Fruit fly (Drosophila melanogaster): Measurements from ENCODE around the gene CG9588.

The CG9588 gene

DNA sequence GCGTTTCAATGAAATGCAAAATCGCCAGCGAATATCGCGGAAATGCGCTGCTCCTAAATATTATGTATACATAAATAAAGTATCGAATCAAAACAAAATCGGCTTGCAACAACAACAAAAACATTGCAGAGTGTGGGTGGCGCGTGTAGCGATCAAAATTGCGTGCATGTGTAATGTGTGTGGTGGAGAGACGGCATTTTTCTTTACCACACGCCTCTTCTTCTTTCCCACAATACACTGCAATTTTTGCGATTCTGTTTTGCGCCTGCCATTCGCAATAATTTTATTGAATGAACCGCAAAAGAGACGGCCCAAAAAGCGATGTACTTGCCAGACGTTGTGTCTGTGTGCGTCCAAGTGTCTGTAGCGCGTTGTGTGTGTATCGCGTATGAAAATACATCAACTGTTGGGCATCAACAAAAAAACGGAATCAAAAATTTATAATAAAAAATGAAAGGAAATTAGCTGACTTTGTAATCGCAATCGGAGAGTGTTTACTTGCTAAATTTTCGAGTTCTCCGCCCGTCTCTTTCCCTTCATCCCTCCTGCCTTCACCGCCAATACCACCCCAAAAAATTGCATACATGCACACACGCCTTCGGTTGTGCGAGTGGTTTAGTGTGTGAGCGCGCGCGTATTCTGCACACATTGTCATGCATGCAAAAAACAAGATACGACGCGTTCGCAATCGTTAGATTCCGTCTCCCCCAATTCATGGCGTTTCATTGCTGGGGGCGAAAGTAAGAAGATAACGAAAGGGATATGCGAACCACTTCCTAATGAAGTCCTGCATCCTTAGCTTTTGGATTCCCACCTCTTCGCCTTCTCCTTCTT lies 8.3 kb upstream of the CG9588 start:
- peak; percentile 44 for TF ChIP-seq psq (optimal IDR thresholded peaks at IDR 0.05)
- TF ChIP-seq pan (optimal IDR thresholded peaks at IDR 0.05): no peak

- TF ChIP-seq Dll (optimal IDR thresholded peaks at IDR 0.05): peak; percentile 94
- TF ChIP-seq EcR (GFP tag; optimal IDR thresholded peaks at IDR 0.05): no peak
- TF ChIP-seq CG8478 (optimal IDR thresholded peaks at IDR 0.05): peak; percentile 7
Measured at dm6 chr3R:13683624-13684568, 7.4 kb upstream of the CG9588 start, which contains the start of gene flfl. Gene flfl, plus strand, starts transcription at chr3R:13683921.

dm6 chr3R:13682994-13683623 lies 6.6 kb upstream of the CG9588 start:
- TF ChIP-seq Dll (optimal IDR thresholded peaks at IDR 0.05): no peak
- TF ChIP-seq psq (optimal IDR thresholded peaks at IDR 0.05): no peak
- TF ChIP-seq CG8478 (optimal IDR thresholded peaks at IDR 0.05): no peak
- TF ChIP-seq EcR (GFP tag; optimal IDR thresholded peaks at IDR 0.05): no peak
- no peak for TF ChIP-seq pan (optimal IDR thresholded peaks at IDR 0.05)

DNA sequence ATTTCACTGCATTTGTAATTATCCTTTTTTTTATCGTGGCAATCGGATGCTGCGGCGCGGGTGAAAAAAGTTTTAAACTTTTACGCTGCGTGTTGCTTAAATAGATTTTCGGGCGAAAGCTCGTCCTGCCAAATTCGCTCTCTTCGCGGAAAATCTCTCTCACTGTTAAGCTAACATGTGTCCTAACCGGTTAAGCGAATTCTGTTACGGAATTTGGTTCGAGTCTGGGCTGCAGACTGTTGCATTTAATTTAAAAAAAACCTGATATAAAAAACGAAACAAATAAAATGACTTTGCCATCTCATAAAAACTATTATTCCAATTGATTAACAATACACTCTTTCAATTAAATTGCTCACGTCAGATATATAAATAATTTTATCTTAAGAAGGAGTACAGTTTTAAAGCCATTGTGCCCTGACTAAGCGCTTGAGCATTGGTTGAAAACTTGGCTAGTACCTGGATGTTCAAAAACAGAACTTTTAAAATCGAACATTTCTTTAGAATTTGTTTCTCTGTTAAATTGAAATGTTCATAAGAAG lies 1.9 kb downstream of the CG9588 start, which contains the start of gene Task6:
TSS of gene Task6 (minus strand) at position 51 of the 542 bp plus-strand sequence.
- TF ChIP-seq EcR (GFP tag; optimal IDR thresholded peaks at IDR 0.05) (no peak), CG8478 (optimal IDR thresholded peaks at IDR 0.05) (no peak), Dll (optimal IDR thresholded peaks at IDR 0.05) (no peak), pan (optimal IDR thresholded peaks at IDR 0.05) (no peak), usp (GFP tag; optimal IDR thresholded peaks at IDR 0.05) (no peak), psq (optimal IDR thresholded peaks at IDR 0.05) (no peak)

- TF ChIP-seq usp (GFP tag; optimal IDR thresholded peaks at IDR 0.05) (no peak), EcR (GFP tag; optimal IDR thresholded peaks at IDR 0.05) (no peak), psq (optimal IDR thresholded peaks at IDR 0.05) (no peak), CG8478 (optimal IDR thresholded peaks at IDR 0.05) (no peak), Dll (optimal IDR thresholded peaks at IDR 0.05) (no peak), pan (optimal IDR thresholded peaks at IDR 0.05) (no peak)
Measured at dm6 chr3R:13672898-13673297, 3.6 kb downstream of the CG9588 start.

- TF ChIP-seq psq (optimal IDR thresholded peaks at IDR 0.05) (no peak), EcR (GFP tag; optimal IDR thresholded peaks at IDR 0.05) (no peak), pan (optimal IDR thresholded peaks at IDR 0.05) (no peak), CG8478 (optimal IDR thresholded peaks at IDR 0.05) (no peak), Dll (optimal IDR thresholded peaks at IDR 0.05) (no peak), usp (GFP tag; optimal IDR thresholded peaks at IDR 0.05) (no peak)
Measured at dm6 chr3R:13665992-13666391, 10.5 kb downstream of the CG9588 start.

DNA sequence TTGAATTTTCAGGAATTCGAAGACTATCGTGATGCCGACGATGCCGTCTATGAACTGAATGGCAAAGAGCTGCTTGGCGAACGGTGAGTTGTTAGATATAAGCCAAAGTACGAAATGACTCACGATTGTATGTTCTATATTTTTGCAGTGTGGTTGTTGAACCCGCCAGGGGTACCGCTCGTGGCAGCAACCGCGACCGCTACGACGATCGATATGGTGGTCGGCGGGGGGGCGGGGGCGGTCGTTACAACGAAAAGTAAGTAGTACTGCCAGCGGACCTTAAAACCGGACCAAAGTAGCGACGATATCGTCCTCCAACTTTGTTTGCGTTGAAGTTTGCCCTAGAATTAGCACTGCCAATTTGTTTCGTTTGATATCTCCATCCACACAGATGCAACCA lies 14.3 kb downstream of the CG9588 start:
- TF ChIP-seq pan (optimal IDR thresholded peaks at IDR 0.05) (no peak), CG8478 (optimal IDR thresholded peaks at IDR 0.05) (no peak), Dll (optimal IDR thresholded peaks at IDR 0.05) (no peak), psq (optimal IDR thresholded peaks at IDR 0.05) (no peak), usp (GFP tag; optimal IDR thresholded peaks at IDR 0.05) (no peak), EcR (GFP tag; optimal IDR thresholded peaks at IDR 0.05) (no peak)

dm6 chr3R:13660924-13661659 lies 15.4 kb downstream of the CG9588 start, which contains the start of gene B52:
Gene B52, plus strand, starts transcription at chr3R:13661311.
- TF ChIP-seq Dll (optimal IDR thresholded peaks at IDR 0.05) (no peak), usp (GFP tag; optimal IDR thresholded peaks at IDR 0.05) (no peak), pan (optimal IDR thresholded peaks at IDR 0.05) (no peak), CG8478 (optimal IDR thresholded peaks at IDR 0.05) (no peak), psq (optimal IDR thresholded peaks at IDR 0.05) (no peak), EcR (GFP tag; optimal IDR thresholded peaks at IDR 0.05) (no peak)

dm6 chr3R:13659865-13660738 lies 16.4 kb downstream of the CG9588 start, which contains the start of gene Hrb87F:
Gene Hrb87F, minus strand, starts transcription at chr3R:13660531.
- TF ChIP-seq pan (optimal IDR thresholded peaks at IDR 0.05): no peak
- no peak for TF ChIP-seq EcR (GFP tag; optimal IDR thresholded peaks at IDR 0.05)
- no peak for TF ChIP-seq Dll (optimal IDR thresholded peaks at IDR 0.05)
- TF ChIP-seq psq (optimal IDR thresholded peaks at IDR 0.05): no peak
- no peak for TF ChIP-seq CG8478 (optimal IDR thresholded peaks at IDR 0.05)
- TF ChIP-seq usp (GFP tag; optimal IDR thresholded peaks at IDR 0.05): no peak

dm6 chr3R:13656294-13656693 lies 20.2 kb downstream of the CG9588 start, which contains the start of gene Rbp4:
Gene Rbp4, minus strand, starts transcription at chr3R:13656394.
- TF ChIP-seq EcR (GFP tag; optimal IDR thresholded peaks at IDR 0.05): no peak
